Worm (Caenorhabditis elegans) whole organism, L4 larva: ENCODE data around the gene ast-1.

Experiments used
- egl-27 ChIP-seq: sonication (generic microtip); optimal IDR thresholded peaks from 3 replicates; lab custom pipeline; 2017; ENCODE audit warnings: missing biosample characterization, missing genetic modification reagents, missing genetic modification characterization
- lin-39 ChIP-seq: fragments of 150-350 bp; optimal IDR thresholded peaks from 2 replicates; lab custom pipeline; 2014; ENCODE audit warnings: missing biosample characterization, missing genetic modification reagents, missing genetic modification characterization
- nhr-76 ChIP-seq: fragments of 150-350 bp; optimal IDR thresholded peaks from 2 replicates; lab custom pipeline; 2014; ENCODE audit warnings: missing biosample characterization, missing genetic modification characterization
- pqm-1 ChIP-seq: sonication (generic microtip); optimal IDR thresholded peaks from 2 replicates; lab custom pipeline; 2017; ENCODE audit warnings: missing biosample characterization, missing genetic modification characterization
- tra-1 ChIP-seq: fragments of 200-800 bp; sonication (Bioruptor generic); IDR thresholded peaks from 2 replicates; pipeline ENCODE4 v1.3.6; 2022; ENCODE audit warnings: missing genetic modification reagents, missing genetic modification characterization, missing compliant biosample characterization
- unc-130 ChIP-seq: sonication (generic microtip); optimal IDR thresholded peaks from 2 replicates; lab custom pipeline; 2016; ENCODE audit warnings: missing genetic modification reagents, missing genetic modification characterization, missing compliant biosample characterization

DNA sequence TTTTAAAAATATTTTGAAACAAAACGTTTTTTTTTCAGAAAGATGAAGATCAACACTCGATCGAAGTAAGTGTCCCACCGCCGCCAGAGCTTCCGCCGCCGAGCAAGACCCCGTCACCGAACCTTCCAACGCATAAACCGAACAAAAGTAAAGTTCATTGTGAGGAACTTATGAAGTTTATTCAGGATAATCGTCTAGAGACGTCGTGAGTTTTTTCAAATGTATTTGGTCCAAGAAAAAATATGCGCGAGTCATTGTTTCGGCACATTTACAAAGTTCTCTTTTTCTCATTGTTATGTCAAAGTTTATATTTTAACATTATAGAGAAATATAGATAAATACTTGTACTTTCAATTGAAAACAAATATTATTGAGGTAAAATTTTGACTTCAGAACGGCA lies 9.9 kb downstream of the ast-1 start:
- TF ChIP-seq nhr-76 (no peak), tra-1 (GFP tag; lab: Robert Waterston, UW) (no peak), egl-27 (no peak), unc-130 (GFP tag; lab: Kevin White, UChicago) (no peak), pqm-1 (tag; lab: Kevin White, UChicago) (no peak), lin-39 (tag; lab: Kevin White, UChicago) (no peak)
